Worm (Caenorhabditis elegans) whole organism, dauer: Measurements from ENCODE around the gene F17C11.6.

Source experiments
- unc-62 ChIP-seq: sonication (generic microtip); optimal IDR thresholded peaks from 2 replicates; lab custom pipeline; 2017; ENCODE audit warnings: missing biosample characterization, missing genetic modification reagents, missing genetic modification characterization

F17C11.6 gene

DNA sequence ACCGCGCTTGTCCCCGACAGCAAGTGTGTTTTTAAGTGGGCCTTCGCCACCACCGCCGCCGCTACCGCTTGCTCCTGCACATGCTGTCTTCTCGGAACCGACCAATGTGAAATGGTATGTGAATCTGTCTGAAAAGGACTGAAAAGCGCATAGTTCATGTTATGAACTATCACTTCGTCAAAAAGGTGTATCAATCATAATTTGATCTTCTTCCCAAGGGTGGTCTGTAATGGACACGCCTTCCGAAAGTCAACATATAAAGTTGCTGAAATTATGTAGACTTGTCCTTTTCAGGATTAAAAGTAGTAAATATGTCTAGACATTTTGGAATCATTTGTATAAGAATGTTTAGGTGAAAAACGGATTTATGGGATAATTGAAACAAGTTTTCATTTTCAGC lies 12.8 kb upstream of the F17C11.6 start, which contains the start of gene zip-9:
TSS of gene zip-9 (plus strand) at position 301 of the 400 bp plus-strand sequence.
- no peak for TF ChIP-seq unc-62 (GFP tag; lab: Kevin White, UChicago)

DNA sequence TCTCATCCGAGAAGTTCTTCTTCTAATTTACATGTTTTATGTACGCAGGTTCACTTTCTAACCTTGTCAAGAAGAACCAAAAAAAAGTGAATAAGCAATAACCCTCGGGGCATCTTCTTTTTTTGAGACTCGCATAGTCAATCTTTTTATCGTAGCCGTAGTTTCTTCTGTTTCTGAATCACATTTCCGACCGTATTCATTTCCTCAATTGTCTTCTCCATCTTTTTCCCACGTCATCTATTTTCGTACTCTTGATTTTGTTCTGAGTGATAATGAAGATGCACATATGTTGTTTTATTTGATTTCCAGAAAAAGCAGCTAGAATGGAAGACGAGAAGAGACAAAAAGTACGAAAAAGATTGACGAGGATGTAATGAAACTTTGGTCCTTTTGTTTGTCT lies 10.0 kb upstream of the F17C11.6 start:
- TF ChIP-seq unc-62 (GFP tag; lab: Kevin White, UChicago) = no peak

DNA sequence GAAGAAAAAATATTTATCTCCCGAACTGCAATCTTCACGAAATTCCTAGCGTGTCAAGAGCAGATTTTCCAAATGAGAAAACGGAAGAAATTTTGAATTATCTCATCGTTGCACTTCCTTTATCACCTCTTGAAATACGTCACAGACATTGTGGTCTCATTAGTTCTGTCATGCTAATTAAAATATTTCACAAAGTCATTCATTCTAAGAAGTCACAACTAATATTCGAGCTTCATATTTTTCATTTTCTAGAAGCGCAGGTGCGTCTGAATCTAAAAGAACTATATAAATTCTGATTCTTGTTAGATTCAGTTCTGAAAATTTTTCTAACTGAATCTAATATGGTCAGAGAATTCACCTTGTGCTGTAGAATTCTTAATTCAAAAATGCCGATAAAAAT lies 7.7 kb upstream of the F17C11.6 start:
- TF ChIP-seq unc-62 (GFP tag; lab: Kevin White, UChicago) = no peak

DNA sequence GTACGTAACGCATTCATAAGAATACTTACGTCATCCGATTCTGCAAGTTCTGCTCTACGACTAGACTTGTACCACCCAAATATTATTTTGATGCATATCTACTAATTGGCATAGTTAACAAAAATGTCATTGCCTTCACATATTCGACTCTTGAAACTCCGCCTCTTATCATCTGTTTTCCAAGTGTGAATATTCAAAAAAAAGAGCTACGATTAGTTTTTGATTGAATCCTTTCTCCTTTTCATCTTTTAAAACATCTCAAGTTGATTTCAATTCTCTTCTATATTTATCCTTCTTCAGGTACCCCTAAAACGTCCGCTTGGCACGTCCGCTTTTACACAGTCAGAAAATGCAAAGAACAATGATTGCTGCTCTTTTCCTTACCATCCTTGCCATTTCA lies 7.0 kb upstream of the F17C11.6 start, which contains the start of gene F17C11.2:
TSS of gene F17C11.2 (plus strand) at position 301 of the 400 bp plus-strand sequence.
- no peak for TF ChIP-seq unc-62 (GFP tag; lab: Kevin White, UChicago)

DNA sequence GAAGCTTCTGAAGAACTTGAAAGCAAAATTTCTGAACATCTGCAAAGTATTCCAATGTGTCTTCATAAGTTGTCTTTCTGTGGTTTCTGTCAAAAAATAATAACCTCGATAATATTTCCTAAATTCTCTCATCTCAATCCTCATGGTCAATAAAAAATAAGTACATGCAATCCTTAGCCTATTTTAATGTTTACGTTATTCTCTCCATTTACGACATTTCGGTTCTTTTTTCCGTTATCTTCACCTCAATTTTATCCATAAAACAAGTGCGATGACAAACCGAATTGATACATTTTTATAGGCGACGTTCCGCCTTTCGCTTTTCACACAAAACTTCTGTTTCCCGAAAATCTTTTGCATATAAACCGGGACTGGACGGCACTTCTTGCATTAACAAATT lies 5.4 kb upstream of the F17C11.6 start, which contains the start of gene col-153:
TSS of gene col-153 (plus strand) at position 301 of the 400 bp plus-strand sequence.
- TF ChIP-seq unc-62 (GFP tag; lab: Kevin White, UChicago) = no peak

DNA sequence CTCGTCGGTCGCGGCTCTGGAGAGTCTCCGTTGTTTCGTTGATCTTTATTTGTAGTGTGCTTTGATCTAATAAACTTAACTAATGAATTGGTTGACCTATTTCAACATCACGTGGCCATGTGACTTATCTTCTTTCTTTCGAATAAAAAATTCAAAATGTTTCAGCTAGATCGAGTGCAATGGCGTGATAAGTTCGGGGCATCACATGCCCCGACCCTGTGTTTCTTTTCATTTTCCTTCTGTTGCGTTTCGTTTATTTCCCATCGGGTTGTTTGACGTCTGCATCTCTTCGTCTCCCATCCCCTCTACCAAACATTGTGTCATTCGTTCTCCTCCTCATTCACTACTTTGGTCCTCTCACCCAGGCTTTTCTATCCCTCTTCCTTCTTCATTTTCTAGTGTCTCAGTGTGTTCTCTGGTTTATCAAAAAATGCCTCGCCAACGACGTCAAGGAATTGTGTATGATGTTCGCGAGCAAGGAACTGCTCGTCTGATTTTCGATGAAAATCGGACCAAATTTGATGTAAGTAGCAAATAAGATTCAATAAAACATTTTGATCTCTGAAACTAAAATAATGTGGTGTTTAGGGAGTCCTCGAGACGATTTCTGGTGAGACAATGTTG lies 3.2 kb upstream of the F17C11.6 start, which contains the start of gene F17C11.4:
TSS of gene F17C11.4 (plus strand) at position 206 of the 624 bp plus-strand sequence.
- no peak for TF ChIP-seq unc-62 (GFP tag; lab: Kevin White, UChicago)

DNA sequence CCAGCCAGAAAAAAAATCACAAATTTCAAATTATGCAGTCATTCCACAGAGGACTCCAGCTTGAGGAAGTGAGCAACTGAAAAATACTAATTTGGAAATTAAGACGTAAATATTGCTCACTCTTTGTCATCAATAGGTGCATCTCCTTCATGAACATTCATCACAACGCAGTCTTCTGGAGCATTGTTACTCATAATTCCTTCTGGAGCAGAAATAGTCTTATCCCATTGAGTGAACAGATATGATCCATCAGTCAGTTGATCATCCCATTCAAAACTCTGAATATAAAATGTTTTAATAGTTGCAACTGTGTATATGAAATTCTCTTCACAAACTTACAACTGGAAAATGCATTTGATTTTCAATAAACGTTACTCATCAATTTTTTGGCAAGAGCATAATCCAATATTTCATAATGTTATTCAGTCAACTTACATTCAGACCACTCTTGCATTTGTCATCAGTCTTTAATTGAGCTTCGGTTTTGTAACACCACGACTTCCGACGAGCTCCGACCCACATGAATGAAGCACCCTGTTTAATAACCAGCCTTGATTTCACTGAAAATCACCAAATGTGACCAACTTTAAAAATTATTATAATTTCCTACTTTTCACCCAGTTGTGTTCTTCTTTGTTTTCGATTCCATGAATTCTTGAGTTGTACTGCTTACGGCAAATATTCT lies 1.3 kb upstream of the F17C11.6 start:
- TF ChIP-seq unc-62 (GFP tag; lab: Kevin White, UChicago) = no peak

DNA sequence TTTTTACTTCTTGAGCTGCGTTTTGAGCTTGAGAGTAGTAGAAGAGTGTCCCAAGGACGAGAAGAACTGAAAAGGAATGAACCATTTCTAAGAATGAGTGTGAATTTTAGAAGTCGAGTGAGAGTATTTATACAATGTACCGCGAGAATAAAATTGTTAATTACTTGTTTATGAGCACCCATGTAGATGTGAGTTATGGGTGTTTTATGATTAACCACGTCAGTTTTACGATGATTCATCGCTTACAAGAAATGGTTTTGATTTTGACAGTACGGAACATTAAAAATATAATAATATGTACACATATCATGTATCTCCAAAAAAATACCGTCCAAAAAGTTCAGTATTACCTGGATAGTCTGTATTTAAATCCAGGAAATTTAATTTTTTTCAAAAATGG lies 587 bp upstream of the F17C11.6 start, which contains the start of gene clec-221:
TSS of gene clec-221 (minus strand) at position 101 of the 400 bp plus-strand sequence.
- no peak for TF ChIP-seq unc-62 (GFP tag; lab: Kevin White, UChicago)

DNA sequence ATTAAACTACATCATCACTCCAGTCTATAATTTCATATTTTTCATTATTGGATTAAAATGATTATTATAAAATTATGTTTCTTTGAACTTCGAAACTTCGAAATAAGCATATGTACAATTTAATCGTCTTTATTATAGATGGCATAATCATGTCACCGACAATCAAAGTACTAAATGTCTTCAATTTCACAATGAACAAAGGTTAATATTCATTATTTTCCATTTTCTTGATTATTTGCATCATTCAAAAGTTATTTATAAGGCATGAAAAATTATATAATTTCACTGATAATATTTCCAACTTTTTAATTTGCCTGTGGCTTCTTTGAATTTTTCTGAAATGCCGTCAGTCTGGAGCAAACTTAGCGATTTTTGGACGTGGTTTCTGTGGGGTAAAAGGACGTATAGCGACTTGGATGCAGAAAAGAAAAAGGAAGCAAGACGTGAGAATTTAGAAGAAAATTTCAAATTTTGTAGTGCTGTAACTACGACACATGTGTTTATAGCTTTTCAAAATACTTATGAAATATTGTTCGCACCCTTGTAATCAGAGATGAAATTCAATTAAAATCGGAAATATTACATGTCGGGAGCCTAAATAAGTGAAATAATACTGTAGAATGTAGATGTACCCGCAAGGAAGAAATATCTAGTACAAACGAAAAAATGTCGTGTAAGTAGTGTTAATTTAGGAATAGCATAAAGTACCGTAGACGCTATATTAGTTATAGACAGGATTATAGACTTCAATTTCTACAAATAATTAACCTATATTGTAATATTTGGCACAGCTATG lies 958 bp downstream of the F17C11.6 start, which contains the start of gene F17C11.13:
TSS of gene F17C11.13 (plus strand) at position 243 of the 796 bp plus-strand sequence.
- no peak for TF ChIP-seq unc-62 (GFP tag; lab: Kevin White, UChicago)

DNA sequence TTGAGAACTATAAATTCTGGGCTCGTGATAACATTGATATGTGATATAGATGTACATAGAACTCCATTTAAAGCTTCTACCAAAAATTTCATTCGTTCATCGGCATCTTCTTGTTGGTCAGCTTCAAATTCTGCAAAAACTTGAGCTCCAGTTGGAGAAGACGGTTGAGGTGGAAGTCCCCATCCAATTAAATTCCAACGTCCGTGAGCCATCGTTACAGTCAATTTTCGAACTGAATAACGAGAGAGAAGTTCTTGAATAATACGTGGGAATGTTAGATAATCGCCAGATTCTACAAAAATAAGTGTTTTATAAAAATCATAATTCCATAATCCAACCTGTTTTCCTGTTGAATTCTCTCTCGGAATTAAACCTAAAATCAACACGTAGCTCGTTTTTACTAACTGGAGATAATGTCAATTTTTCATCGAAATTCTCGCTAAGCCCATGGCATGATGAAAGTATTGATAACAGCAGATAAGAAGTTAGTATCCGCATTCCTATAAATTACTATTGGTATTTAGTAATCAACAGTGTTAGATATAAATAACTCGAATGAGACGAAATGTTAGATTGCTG lies 3.5 kb downstream of the F17C11.6 start, which contains the start of gene pigt-1:
TSS of gene pigt-1 (minus strand) at position 500 of the 579 bp plus-strand sequence.
- no peak for TF ChIP-seq unc-62 (GFP tag; lab: Kevin White, UChicago)

DNA sequence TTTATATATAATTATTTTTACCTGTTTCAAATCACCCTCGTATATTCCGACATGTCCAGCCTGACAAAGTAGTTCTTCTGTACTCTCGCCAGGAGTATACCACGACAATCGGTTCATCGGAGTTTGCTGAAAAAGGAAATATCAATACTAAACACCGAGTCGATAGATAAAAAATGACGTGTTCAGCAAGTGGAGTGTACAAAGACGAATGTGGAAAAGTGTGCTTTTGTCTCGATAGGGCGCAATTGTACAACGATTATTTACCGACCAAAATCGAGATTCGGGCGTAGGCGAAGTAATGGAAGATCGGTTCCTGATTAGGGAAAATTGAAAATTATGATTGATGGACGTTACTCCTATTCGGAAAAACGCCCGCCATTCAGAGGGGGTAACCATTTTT lies 5.6 kb downstream of the F17C11.6 start, which contains the start of gene vps-36:
TSS of gene vps-36 (minus strand) at position 126 of the 400 bp plus-strand sequence.
- TF ChIP-seq unc-62 (GFP tag; lab: Kevin White, UChicago) = no peak

DNA sequence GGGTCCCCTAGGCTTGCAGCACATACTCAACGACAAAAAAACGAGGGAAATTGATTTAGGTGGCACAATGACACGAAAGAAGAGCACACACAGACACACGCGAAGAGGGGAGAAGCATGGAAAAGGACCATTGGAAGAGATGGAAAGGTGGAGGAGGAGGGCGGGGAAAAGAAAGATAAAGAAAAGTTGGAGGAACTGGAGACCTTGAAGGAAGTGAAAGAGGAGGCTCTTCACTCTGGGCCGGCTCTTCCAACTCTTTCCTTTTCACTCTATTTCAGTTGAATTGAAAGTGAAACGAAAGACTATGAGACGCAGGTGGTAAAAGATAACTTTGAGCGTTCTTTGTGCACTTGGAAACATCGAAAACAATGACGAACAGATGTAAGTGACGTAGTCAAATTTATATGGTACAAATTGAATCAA lies 6.5 kb downstream of the F17C11.6 start:
- no peak for TF ChIP-seq unc-62 (GFP tag; lab: Kevin White, UChicago)

DNA sequence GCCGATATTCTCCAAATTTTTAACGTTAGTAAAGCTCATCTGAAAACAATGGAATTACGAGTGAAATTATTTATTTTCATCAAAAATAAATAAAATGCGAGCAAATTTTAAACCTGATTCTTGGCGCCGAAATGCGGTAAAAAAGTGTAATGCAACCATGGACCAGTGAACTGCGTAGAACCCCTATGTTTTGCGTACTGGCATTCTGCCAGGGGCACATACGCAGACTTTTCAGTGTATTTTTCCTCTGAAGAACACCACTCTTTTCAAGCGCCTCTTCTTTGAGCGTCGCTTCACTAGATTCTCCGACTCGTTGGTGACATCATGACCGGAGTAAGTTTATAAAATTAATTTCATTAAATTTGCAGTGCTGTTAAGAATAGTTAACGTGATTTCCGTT lies 10.6 kb downstream of the F17C11.6 start, which contains the start of the genes ctf-4 and eef-1G:
TSS of gene ctf-4 (minus strand) at position 39 of the 400 bp plus-strand sequence.
TSS of gene eef-1G (plus strand) at position 219 of the 400 bp plus-strand sequence.
- TF ChIP-seq unc-62 (GFP tag; lab: Kevin White, UChicago) = no peak

DNA sequence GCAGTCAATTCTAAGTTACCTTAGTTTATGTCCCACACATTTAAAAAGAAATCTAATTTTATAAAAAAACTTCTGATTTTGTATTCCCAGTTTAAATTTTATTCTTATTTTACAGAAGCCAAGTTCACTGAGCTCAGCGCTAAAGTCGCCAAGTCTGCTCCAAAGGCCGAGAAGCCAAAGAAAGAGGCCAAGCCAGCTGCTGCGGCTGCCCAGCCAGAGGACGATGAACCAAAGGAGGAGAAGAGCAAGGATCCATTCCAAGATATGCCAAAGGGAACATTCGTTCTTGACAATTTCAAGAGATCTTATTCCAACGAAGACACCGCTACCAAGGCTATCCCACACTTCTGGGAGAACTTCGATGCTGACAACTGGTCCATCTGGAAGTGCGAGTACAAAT lies 12.0 kb downstream of the F17C11.6 start:
- no peak for TF ChIP-seq unc-62 (GFP tag; lab: Kevin White, UChicago)
